Fruit fly (Drosophila melanogaster) whole organism, embryonic: Measurements from ENCODE around the gene CG43307.

Experiments
- Abd-B ChIP-seq: fragments of 200-800 bp; sonication (Bioruptor generic); optimal IDR thresholded peaks from 2 replicates; lab custom pipeline; 2018; ENCODE audit warnings: missing biosample characterization, mild to moderate bottlenecking, missing genetic modification characterization, moderate library complexity
- Ada2b ChIP-seq: fragments of 200-800 bp; sonication (Bioruptor generic); IDR thresholded peaks from 2 replicates; pipeline ENCODE4 v1.3.6; 2022; ENCODE audit warnings: missing biosample characterization, missing genetic modification characterization
- Awh ChIP-seq: fragments of 200-800 bp; sonication (Bioruptor generic); IDR thresholded peaks from 2 replicates; pipeline ENCODE4, ENCODE4 v1.3.6; 2022; ENCODE audit warnings: missing biosample characterization, missing genetic modification characterization
- Bgb ChIP-seq: fragments of 200-800 bp; sonication (Bioruptor generic); IDR thresholded peaks from 2 replicates; pipeline ENCODE4 v1.3.6; 2022; ENCODE audit warnings: missing biosample characterization, missing genetic modification characterization; ENCODE audit not compliant: partially characterized antibody
- CG10654 ChIP-seq: fragments of 200-800 bp; sonication (Bioruptor generic); optimal IDR thresholded peaks from 2 replicates; lab custom pipeline; 2016; ENCODE audit warnings: missing biosample characterization, missing genetic modification characterization
- CG13287 ChIP-seq: fragments of 200-800 bp; sonication (Bioruptor generic); IDR thresholded peaks from 2 replicates; pipeline ENCODE4 v1.3.6; 2022; ENCODE audit warnings: missing biosample characterization, missing genetic modification characterization; ENCODE audit not compliant: partially characterized antibody
- CG13424 ChIP-seq: fragments of 200-800 bp; sonication (Bioruptor generic); optimal IDR thresholded peaks from 2 replicates; lab custom pipeline; 2019; ENCODE audit warnings: missing biosample characterization, mild to moderate bottlenecking, missing genetic modification characterization, moderate library complexity
- CG15479 ChIP-seq: fragments of 200-800 bp; sonication (Bioruptor generic); optimal IDR thresholded peaks from 3 replicates; lab custom pipeline; 2019; ENCODE audit warnings: missing biosample characterization, mild to moderate bottlenecking, missing genetic modification characterization, moderate library complexity
- CG15514 ChIP-seq: fragments of 200-800 bp; sonication (Bioruptor generic); optimal IDR thresholded peaks from 3 replicates; lab custom pipeline; 2017; ENCODE audit warnings: missing biosample characterization, missing genetic modification characterization, mild to moderate bottlenecking, moderate library complexity, missing genetic modification reagents
- CG1647 ChIP-seq: fragments of 200-800 bp; sonication (Bioruptor generic); optimal IDR thresholded peaks from 3 replicates; lab custom pipeline; 2016; ENCODE audit warnings: missing biosample characterization, missing genetic modification characterization
- CG17186 ChIP-seq: fragments of 200-800 bp; sonication (Bioruptor generic); optimal IDR thresholded peaks from 3 replicates; lab custom pipeline; 2017; ENCODE audit warnings: missing biosample characterization, missing genetic modification reagents, missing genetic modification characterization
- CG17385 ChIP-seq: fragments of 200-800 bp; sonication (Bioruptor generic); optimal IDR thresholded peaks from 3 replicates; lab custom pipeline; 2018; ENCODE audit warnings: missing biosample characterization, mild to moderate bottlenecking, missing genetic modification characterization
- CG2889 ChIP-seq: fragments of 200-800 bp; sonication (Bioruptor generic); IDR thresholded peaks from 3 replicates; pipeline ENCODE4 v1.3.6; 2022; ENCODE audit warnings: missing biosample characterization, missing genetic modification characterization
- CG3163 ChIP-seq: fragments of 200-800 bp; sonication (Bioruptor generic); optimal IDR thresholded peaks from 3 replicates; lab custom pipeline; 2016; ENCODE audit warnings: missing biosample characterization, missing genetic modification characterization
- CG43689 ChIP-seq: fragments of 200-800 bp; sonication (Bioruptor generic); IDR thresholded peaks from 2 replicates; pipeline ENCODE4 v1.3.6; 2022; ENCODE audit warnings: missing biosample characterization, missing genetic modification characterization
- CG5180 ChIP-seq: fragments of 200-800 bp; sonication (Bioruptor generic); optimal IDR thresholded peaks from 3 replicates; lab custom pipeline; 2017; ENCODE audit warnings: missing biosample characterization, missing genetic modification characterization, mild to moderate bottlenecking, moderate library complexity, missing genetic modification reagents
- CG7928 ChIP-seq: fragments of 200-800 bp; sonication (Bioruptor generic); optimal IDR thresholded peaks from 2 replicates; lab custom pipeline; 2017; ENCODE audit warnings: missing biosample characterization, mild to moderate bottlenecking, missing genetic modification characterization
- CTCF ChIP-seq: fragments of 200-800 bp; sonication (Bioruptor generic); optimal IDR thresholded peaks from 2 replicates; lab custom pipeline; 2017; ENCODE audit warnings: missing biosample characterization, mild to moderate bottlenecking, missing genetic modification characterization, moderate library complexity
- Dip3 ChIP-seq: fragments of 200-800 bp; sonication (Bioruptor generic); optimal IDR thresholded peaks from 3 replicates; lab custom pipeline; 2016; ENCODE audit warnings: missing biosample characterization, missing genetic modification characterization
- Dll ChIP-seq: fragments of 200-800 bp; sonication (Bioruptor generic); IDR thresholded peaks from 4 replicates; pipeline ENCODE4 v1.3.6; 2022; ENCODE audit warnings: missing biosample characterization, missing genetic modification characterization; ENCODE audit not compliant: partially characterized antibody
- E2f2 ChIP-seq: fragments of 200-800 bp; sonication (Bioruptor generic); IDR thresholded peaks from 2 replicates; pipeline ENCODE4 v1.3.6; 2022; ENCODE audit warnings: missing biosample characterization, missing genetic modification characterization
- Elba2 ChIP-seq: fragments of 200-800 bp; sonication (Bioruptor generic); optimal IDR thresholded peaks from 3 replicates; lab custom pipeline; 2016; ENCODE audit warnings: missing biosample characterization, missing genetic modification characterization
- Jarid2 ChIP-seq: fragments of 200-800 bp; sonication (Bioruptor generic); optimal IDR thresholded peaks from 3 replicates; lab custom pipeline; 2017; ENCODE audit warnings: mild to moderate bottlenecking, missing biosample characterization, missing genetic modification reagents, missing genetic modification characterization
- MESR4 ChIP-seq: fragments of 200-800 bp; sonication (Bioruptor generic); optimal IDR thresholded peaks from 2 replicates; lab custom pipeline; 2018; ENCODE audit warnings: missing biosample characterization, mild to moderate bottlenecking, missing genetic modification characterization, moderate library complexity
- Meics ChIP-seq: fragments of 200-800 bp; sonication (Bioruptor generic); optimal IDR thresholded peaks from 2 replicates; lab custom pipeline; 2017; ENCODE audit warnings: missing biosample characterization, mild to moderate bottlenecking, missing genetic modification characterization
- NK7.1 ChIP-seq: fragments of 200-800 bp; sonication (Bioruptor generic); optimal IDR thresholded peaks from 3 replicates; lab custom pipeline; 2016; ENCODE audit warnings: missing biosample characterization, missing genetic modification characterization
- Opbp ChIP-seq: fragments of 200-800 bp; sonication (Bioruptor generic); IDR thresholded peaks from 3 replicates; pipeline ENCODE4 v1.3.6; 2022; ENCODE audit warnings: missing biosample characterization, missing genetic modification characterization; ENCODE audit not compliant: partially characterized antibody
- Rfx ChIP-seq: fragments of 200-800 bp; sonication (Bioruptor generic); IDR thresholded peaks from 2 replicates; pipeline ENCODE4 v1.3.6; 2022; ENCODE audit warnings: missing biosample characterization, missing genetic modification characterization
- Scr ChIP-seq: fragments of 200-800 bp; sonication (Bioruptor generic); IDR thresholded peaks from 2 replicates; pipeline ENCODE4 v1.3.6; 2022; ENCODE audit warnings: missing biosample characterization, missing genetic modification characterization; ENCODE audit not compliant: partially characterized antibody
- Taf1 ChIP-seq: fragments of 200-800 bp; sonication (Bioruptor generic); IDR thresholded peaks from 2 replicates; pipeline ENCODE4 v1.3.6; 2022; ENCODE audit warnings: missing biosample characterization, missing genetic modification characterization
- Xrp1 ChIP-seq: fragments of 200-800 bp; sonication (Bioruptor generic); IDR thresholded peaks from 2 replicates; pipeline ENCODE4 v1.3.6; 2022; ENCODE audit warnings: missing biosample characterization, missing genetic modification characterization
- cad ChIP-seq: fragments of >200 bp; optimal IDR thresholded peaks from 2 replicates; lab custom pipeline; 2017; ENCODE audit warnings: missing biosample characterization, missing genetic modification characterization
- chm ChIP-seq: fragments of 200-800 bp; sonication (Bioruptor generic); IDR thresholded peaks from 2 replicates; pipeline ENCODE4 v1.3.6; 2022; ENCODE audit warnings: missing biosample characterization, missing genetic modification characterization
- ci ChIP-seq: fragments of 200-800 bp; sonication (Bioruptor generic); IDR thresholded peaks from 3 replicates; pipeline ENCODE4 v1.3.6; 2022; ENCODE audit warnings: missing biosample characterization, missing genetic modification characterization
- dpn ChIP-seq, 2 experiments: fragments of 200-800 bp; sonication (Bioruptor generic); optimal IDR thresholded peaks; 3 replicates each; lab custom pipeline; 2016; ENCODE audit warnings: missing biosample characterization in 2 of 2, missing genetic modification characterization in 2 of 2
- dysf ChIP-seq: fragments of 200-800 bp; sonication (Bioruptor generic); IDR thresholded peaks from 3 replicates; pipeline ENCODE4 v1.3.6; 2022; ENCODE audit warnings: missing biosample characterization, missing genetic modification characterization
- en ChIP-seq: fragments of 200-800 bp; sonication (Bioruptor generic); optimal IDR thresholded peaks from 2 replicates; lab custom pipeline; 2016; ENCODE audit warnings: missing biosample characterization, missing genetic modification characterization
- knrl ChIP-seq: fragments of 200-800 bp; sonication (Bioruptor generic); IDR thresholded peaks from 3 replicates; pipeline ENCODE4 v1.3.6; 2022; ENCODE audit warnings: missing biosample characterization, missing genetic modification characterization; ENCODE audit not compliant: partially characterized antibody
- lov ChIP-seq, 2 experiments: fragments of 200-800 bp in 1 of 2; fragments of >200 bp in 1 of 2; sonication (Bioruptor generic) in 1 of 2; IDR thresholded peaks in 1 of 2; optimal IDR thresholded peaks in 1 of 2; 2 replicates in 1 of 2; 3 replicates in 1 of 2; pipeline versions ENCODE4 v1.3.6 to Lab custom; 2017 to 2022; ENCODE audit warnings: missing biosample characterization in 1 of 2, missing genetic modification characterization in 1 of 2
- otp ChIP-seq: fragments of 200-800 bp; sonication (Bioruptor generic); IDR thresholded peaks from 3 replicates; pipeline ENCODE4, ENCODE4 v1.3.6; 2022; ENCODE audit warnings: missing biosample characterization, missing genetic modification characterization
- row ChIP-seq: fragments of 200-800 bp; sonication (Bioruptor generic); IDR thresholded peaks from 3 replicates; pipeline ENCODE4 v1.3.6; 2022; ENCODE audit warnings: missing biosample characterization, missing genetic modification characterization
- seq ChIP-seq: fragments of 200-800 bp; sonication (Bioruptor generic); IDR thresholded peaks from 2 replicates; pipeline ENCODE4 v1.3.6; 2022; ENCODE audit warnings: missing biosample characterization, missing genetic modification characterization
- slbo ChIP-seq: fragments of 200-800 bp; sonication (Bioruptor generic); IDR thresholded peaks from 2 replicates; pipeline ENCODE4 v1.3.6; 2022; ENCODE audit warnings: missing biosample characterization, missing genetic modification characterization
- stc ChIP-seq: fragments of 200-800 bp; sonication (Bioruptor generic); IDR thresholded peaks from 2 replicates; pipeline ENCODE4 v1.3.6; 2022; ENCODE audit warnings: missing biosample characterization, missing genetic modification characterization
- stwl ChIP-seq: fragments of 200-800 bp; sonication (Bioruptor generic); optimal IDR thresholded peaks from 3 replicates; lab custom pipeline; 2018; ENCODE audit warnings: missing biosample characterization, mild to moderate bottlenecking, missing genetic modification characterization, moderate library complexity
- tll ChIP-seq, 2 experiments: fragments of 200-800 bp in 1 of 2; fragments of >200 bp in 1 of 2; sonication (Bioruptor generic) in 1 of 2; optimal IDR thresholded peaks; 2 replicates each; lab custom pipeline; 2017 to 2019; ENCODE audit warnings: missing biosample characterization in 2 of 2, missing genetic modification characterization in 2 of 2, mild to moderate bottlenecking in 1 of 2, moderate library complexity in 1 of 2
- zen2 ChIP-seq: fragments of 200-800 bp; sonication (Bioruptor generic); IDR thresholded peaks from 3 replicates; pipeline ENCODE4 v1.3.6; 2022; ENCODE audit warnings: missing biosample characterization, missing genetic modification characterization; ENCODE audit not compliant: partially characterized antibody

Gene CG43307

DNA sequence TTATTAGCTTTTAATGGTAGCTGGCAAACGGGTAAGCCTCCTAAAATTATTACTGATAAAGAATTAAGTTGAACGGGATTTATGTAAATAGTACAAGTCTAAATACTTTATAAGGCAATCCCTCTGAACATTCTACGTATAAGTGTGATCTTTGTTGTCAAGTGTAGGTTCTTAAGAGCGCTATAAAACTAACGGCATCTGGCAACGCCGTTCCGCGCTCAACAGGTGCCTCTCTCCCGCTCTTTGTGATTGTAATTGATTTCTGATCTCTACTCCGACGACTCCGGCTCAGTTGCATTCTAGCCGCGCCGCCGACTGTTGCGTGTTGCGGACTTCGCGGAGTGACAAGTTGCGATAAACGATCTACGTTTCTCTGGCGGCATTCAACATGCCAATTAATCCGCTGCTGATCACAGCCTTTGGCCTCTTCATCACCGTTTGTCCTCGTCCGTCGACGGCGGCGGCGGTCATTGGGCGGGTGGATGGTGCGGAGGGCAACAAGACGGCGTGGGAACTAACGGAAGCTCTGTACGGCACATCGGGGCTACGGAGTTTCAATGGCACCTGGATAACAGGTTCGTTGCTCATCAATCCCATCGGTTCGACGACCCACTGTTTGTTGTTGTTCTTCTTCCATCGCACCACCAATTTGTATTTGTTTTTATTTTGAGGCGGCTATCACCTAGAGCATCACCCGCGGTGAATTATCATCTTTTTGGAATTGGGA is 6.1 kb upstream of the CG43307 start, which contains the start of gene CG11034:
CG11034 (plus strand) TSS at position 305 of the 727 bp plus-strand sequence.
- TF ChIP-seq Elba2 (GFP tag; lab: Kevin White, UChicago) (no peak), Taf1 (GFP tag; lab: Robert Waterston, UW) (0 out of 2 replicates have a peak, but pooled peaks have one; percentile 8), CG15479 (peak; percentile 56), CG10654 (no peak), tll (GFP tag; optimal IDR thresholded peaks at IDR 0.05; lab: Kevin White, UChicago) (peak in 1 of 2 experiments; percentile 53), slbo (GFP tag; lab: Robert Waterston, UW) (peak; percentile 29; the same call in 1 of the 2 replicates), CG1647 (GFP tag; lab: Kevin White, UChicago) (no peak), Rfx (GFP tag; lab: Robert Waterston, UW) (peak; percentile 40), ci (peak; percentile 39; the same call in 2 of the 3 replicates), zen2 (GFP tag; lab: Robert Waterston, UW) (0 out of 3 replicates have a peak, but pooled peaks have one; percentile 11), seq (no peak), Dip3 (GFP tag; lab: Kevin White, UChicago) (no peak), lov (optimal IDR thresholded peaks at IDR 0.05; lab: Kevin White, UChicago) (no peak), lov (GFP tag; IDR thresholded peaks at IDR 0.05; lab: Robert Waterston, UW) (0 out of 3 replicates have a peak, but pooled peaks have one; percentile 10), Jarid2 (peak; percentile 91), CG17385 (GFP tag; lab: Kevin White, UChicago) (peak; percentile 6), stwl (tag; lab: Kevin White, UChicago) (peak; percentile 24), CG13424 (tag; lab: Kevin White, UChicago) (peak; percentile 3), chm (GFP tag; lab: Robert Waterston, UW) (no peak), Awh (GFP tag; lab: Robert Waterston, UW) (0 out of 2 replicates have a peak, but pooled peaks have one; percentile 15), NK7.1 (GFP tag; lab: Kevin White, UChicago) (no peak), Ada2b (peak; percentile 32; the same call in 1 of the 2 replicates), CG13287 (GFP tag; lab: Robert Waterston, UW) (peak; percentile 39; the same call in 1 of the 2 replicates), CG15514 (GFP tag; lab: Kevin White, UChicago) (no peak), Dll (GFP tag; lab: Robert Waterston, UW) (peak; percentile 8; the same call in 1 of the 4 replicates), en (peak; percentile 7), CTCF (no peak), MESR4 (GFP tag; lab: Kevin White, UChicago) (no peak), Scr (GFP tag; lab: Robert Waterston, UW) (peak; percentile 25; the same call in 1 of the 2 replicates), CG3163 (peak; percentile 89), E2f2 (GFP tag; lab: Robert Waterston, UW) (no peak), CG5180 (GFP tag; lab: Kevin White, UChicago) (peak; percentile 40), stc (GFP tag; lab: Robert Waterston, UW) (0 out of 2 replicates have a peak, but pooled peaks have one; percentile 0), CG7928 (GFP tag; lab: Kevin White, UChicago) (no peak), dysf (GFP tag; lab: Robert Waterston, UW) (0 out of 3 replicates have a peak, but pooled peaks have one; percentile 50), CG2889 (GFP tag; lab: Robert Waterston, UW) (peak; percentile 78), dpn (GFP tag; optimal IDR thresholded peaks at IDR 0.05; lab: Kevin White, UChicago) (no peak), Opbp (GFP tag; lab: Robert Waterston, UW) (peak; percentile 32; the same call in 1 of the 3 replicates), otp (GFP tag; lab: Robert Waterston, UW) (peak; percentile 42; the same call in 2 of the 3 replicates), Meics (GFP tag; lab: Kevin White, UChicago) (peak; percentile 5), Xrp1 (GFP tag; lab: Robert Waterston, UW) (0 out of 2 replicates have a peak, but pooled peaks have one; percentile 30), row (GFP tag; lab: Robert Waterston, UW) (peak; percentile 64; the same call in 2 of the 3 replicates), knrl (GFP tag; lab: Robert Waterston, UW) (no peak), Bgb (GFP tag; lab: Robert Waterston, UW) (peak; percentile 42; the same call in 1 of the 2 replicates), CG43689 (GFP tag; lab: Robert Waterston, UW) (no peak), Abd-B (GFP tag; lab: Kevin White, UChicago) (peak; percentile 23), cad (no peak), CG17186 (GFP tag; lab: Kevin White, UChicago) (no peak)
